Worm (Caenorhabditis elegans): Measurements from ENCODE around the gene srbc-5.

The srbc-5 gene

ce11 chrV:3279138-3279537, 19.0 kb downstream of the srbc-5 start:
- no peak for TF ChIP-seq lin-13 (tag; optimal IDR thresholded peaks at IDR 0.05)
- TF ChIP-seq tbx-8 (GFP tag; optimal IDR thresholded peaks at IDR 0.05): no peak
- no peak for TF ChIP-seq elt-1 (tag; optimal IDR thresholded peaks at IDR 0.05; ENCODE audit: borderline replicate concordance, insufficient read depth)
- no peak for TF ChIP-seq flh-1 (GFP tag; optimal IDR thresholded peaks at IDR 0.05)
- TF ChIP-seq lsy-2 (tag; optimal IDR thresholded peaks at IDR 0.05): no peak
- no peak for TF ChIP-seq lin-32 (GFP tag; optimal IDR thresholded peaks at IDR 0.05)
- TF ChIP-seq unc-62 (GFP tag; optimal IDR thresholded peaks at IDR 0.05): no peak
- no peak for TF ChIP-seq sptf-1 (tag; optimal IDR thresholded peaks at IDR 0.05)
- no peak for TF ChIP-seq ceh-39 (tag; optimal IDR thresholded peaks at IDR 0.05)
- no peak for TF ChIP-seq unc-39 (tag; optimal IDR thresholded peaks at IDR 0.05)
- no peak for TF ChIP-seq ceh-83 (GFP tag; optimal IDR thresholded peaks at IDR 0.05)
- TF ChIP-seq hlh-1 (tag; optimal IDR thresholded peaks at IDR 0.05): no peak
- TF ChIP-seq pha-4 (tag; optimal IDR thresholded peaks at IDR 0.05): no peak
- TF ChIP-seq nhr-12 (tag; optimal IDR thresholded peaks at IDR 0.05): no peak

DNA sequence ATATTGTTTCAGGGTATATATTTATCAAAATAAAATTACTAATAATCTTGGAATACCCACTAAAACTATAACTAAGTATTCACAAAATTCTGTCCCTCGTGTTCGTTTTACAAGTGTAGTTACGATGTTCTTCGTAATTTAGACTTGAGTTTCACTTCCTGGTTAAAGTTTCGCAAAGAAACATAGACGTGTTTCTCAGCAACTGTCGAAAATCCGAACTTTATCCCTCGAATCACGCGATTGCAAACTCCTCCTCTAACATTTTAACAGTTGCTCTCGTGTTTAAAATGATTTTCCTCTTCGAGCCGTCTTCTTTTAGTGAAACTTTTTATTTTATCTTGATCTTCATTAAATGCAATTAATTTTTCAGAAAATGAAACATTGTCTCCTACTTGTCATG, 19.8 kb downstream of the srbc-5 start, which contains the start of gene T28A11.2:
T28A11.2 (plus strand) TSS at position 371 of the 400 bp plus-strand sequence.
- no peak for TF ChIP-seq drap-1 (GFP tag; optimal IDR thresholded peaks at IDR 0.05)
- TF ChIP-seq unc-62 (GFP tag; optimal IDR thresholded peaks at IDR 0.05): no peak
- TF ChIP-seq sptf-1 (tag; optimal IDR thresholded peaks at IDR 0.05): no peak
- TF ChIP-seq mls-2 (tag; optimal IDR thresholded peaks at IDR 0.05): no peak
- no peak for TF ChIP-seq bed-3 (GFP tag; optimal IDR thresholded peaks at IDR 0.05)
- TF ChIP-seq elt-1 (tag; optimal IDR thresholded peaks at IDR 0.05; ENCODE audit: borderline replicate concordance, insufficient read depth): no peak
- TF ChIP-seq snpc-4 (tag; optimal IDR thresholded peaks at IDR 0.05): no peak
- TF ChIP-seq sem-2 (GFP tag; optimal IDR thresholded peaks at IDR 0.05): no peak
- TF ChIP-seq ham-2 (GFP tag; optimal IDR thresholded peaks at IDR 0.05): no peak
- no peak for TF ChIP-seq ceh-43 (GFP tag; optimal IDR thresholded peaks at IDR 0.05)
- TF ChIP-seq lsy-2 (tag; optimal IDR thresholded peaks at IDR 0.05): no peak
- TF ChIP-seq mep-1 (tag; optimal IDR thresholded peaks at IDR 0.05): no peak
- TF ChIP-seq flh-1 (GFP tag; optimal IDR thresholded peaks at IDR 0.05): no peak
- TF ChIP-seq nhr-28 (tag; optimal IDR thresholded peaks at IDR 0.05): no peak
- TF ChIP-seq pha-4 (tag; optimal IDR thresholded peaks at IDR 0.05): no peak
- no peak for TF ChIP-seq hlh-1 (tag; optimal IDR thresholded peaks at IDR 0.05)
- no peak for TF ChIP-seq ces-1 (GFP tag; optimal IDR thresholded peaks at IDR 0.05)
- TF ChIP-seq nhr-237 (tag; optimal IDR thresholded peaks at IDR 0.05): no peak

- no peak for TF ChIP-seq tbx-8 (GFP tag; optimal IDR thresholded peaks at IDR 0.05)
- TF ChIP-seq hlh-1 (tag; optimal IDR thresholded peaks at IDR 0.05): no peak
- no peak for TF ChIP-seq ceh-43 (GFP tag; optimal IDR thresholded peaks at IDR 0.05)
- no peak for TF ChIP-seq sem-2 (GFP tag; optimal IDR thresholded peaks at IDR 0.05)
- TF ChIP-seq ceh-83 (GFP tag; optimal IDR thresholded peaks at IDR 0.05): no peak
- no peak for TF ChIP-seq ham-2 (GFP tag; optimal IDR thresholded peaks at IDR 0.05)
- TF ChIP-seq mep-1 (tag; optimal IDR thresholded peaks at IDR 0.05): no peak
- TF ChIP-seq ceh-39 (tag; optimal IDR thresholded peaks at IDR 0.05): no peak
- TF ChIP-seq ztf-11 (tag; optimal IDR thresholded peaks at IDR 0.05): no peak
Observed at ce11 chrV:3281523-3281922, 21.3 kb downstream of the srbc-5 start, which contains the start of gene T28A11.25. Gene T28A11.25, plus strand, starts transcription at chrV:3281823.

DNA sequence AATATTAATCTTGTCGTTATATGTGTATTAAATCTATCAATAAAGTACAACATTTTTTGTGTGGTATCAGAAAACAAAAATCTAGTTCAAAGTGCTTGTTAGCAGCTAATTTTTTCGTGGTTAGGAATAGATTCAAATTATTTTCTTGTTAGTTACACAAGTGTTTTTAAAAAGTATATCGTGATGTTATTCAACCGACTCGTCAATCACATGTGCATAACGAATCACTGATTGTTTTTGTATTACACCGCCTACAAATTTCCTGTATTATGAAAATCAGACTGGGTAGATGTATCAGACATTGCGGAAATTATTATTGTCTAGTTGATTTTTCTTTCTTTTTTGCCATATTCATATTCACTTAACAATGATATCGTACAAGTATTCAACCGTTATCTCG, 22.8 kb downstream of the srbc-5 start, which contains the start of gene str-64:
str-64 (plus strand) TSS at position 301 of the 400 bp plus-strand sequence.
- TF ChIP-seq lsy-2 (tag; optimal IDR thresholded peaks at IDR 0.05) (no peak), flh-1 (GFP tag; optimal IDR thresholded peaks at IDR 0.05) (no peak), nhr-28 (tag; optimal IDR thresholded peaks at IDR 0.05) (no peak), unc-39 (tag; optimal IDR thresholded peaks at IDR 0.05) (no peak), sem-2 (GFP tag; optimal IDR thresholded peaks at IDR 0.05) (no peak), mab-5 (tag; optimal IDR thresholded peaks at IDR 0.05) (no peak), ces-1 (GFP tag; optimal IDR thresholded peaks at IDR 0.05) (no peak), cnd-1 (tag; optimal IDR thresholded peaks at IDR 0.05) (no peak), ceh-39 (tag; optimal IDR thresholded peaks at IDR 0.05) (no peak), tbx-8 (GFP tag; optimal IDR thresholded peaks at IDR 0.05) (no peak), ham-2 (GFP tag; optimal IDR thresholded peaks at IDR 0.05) (no peak), unc-120 (tag; optimal IDR thresholded peaks at IDR 0.05; ENCODE audit: poor library complexity, severe bottlenecking) (no peak), nhr-237 (tag; optimal IDR thresholded peaks at IDR 0.05) (no peak), lin-13 (tag; optimal IDR thresholded peaks at IDR 0.05) (no peak), ceh-43 (GFP tag; optimal IDR thresholded peaks at IDR 0.05) (no peak), hlh-1 (tag; optimal IDR thresholded peaks at IDR 0.05) (no peak), lin-32 (GFP tag; optimal IDR thresholded peaks at IDR 0.05) (no peak), elt-1 (tag; optimal IDR thresholded peaks at IDR 0.05; ENCODE audit: borderline replicate concordance, insufficient read depth) (no peak)

DNA sequence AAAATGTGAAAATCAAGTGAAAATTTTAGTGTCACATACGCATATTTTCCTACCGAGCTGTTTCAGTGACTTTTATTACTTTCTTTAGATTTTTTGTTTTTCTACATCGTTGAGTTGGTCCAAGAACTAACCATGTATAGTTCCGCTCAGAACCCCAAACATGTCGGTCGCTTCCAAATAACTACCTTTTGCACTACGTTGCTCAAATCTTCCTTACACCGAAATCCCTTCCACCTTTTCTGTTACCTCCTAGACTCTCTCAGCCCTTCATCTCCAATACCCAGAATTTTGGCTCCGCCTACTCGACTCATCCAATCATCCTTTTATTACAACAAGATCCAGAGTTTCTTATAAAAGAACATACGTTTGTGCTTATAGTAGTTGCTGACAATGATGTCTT, 24.5 kb downstream of the srbc-5 start, which contains the start of gene F35F10.5:
F35F10.5 (plus strand) TSS at position 301 of the 400 bp plus-strand sequence.
- TF ChIP-seq sptf-1 (tag; optimal IDR thresholded peaks at IDR 0.05) (no peak), drap-1 (GFP tag; optimal IDR thresholded peaks at IDR 0.05) (no peak), tbx-8 (GFP tag; optimal IDR thresholded peaks at IDR 0.05) (no peak), unc-62 (GFP tag; optimal IDR thresholded peaks at IDR 0.05) (no peak), nhr-76 (tag; optimal IDR thresholded peaks at IDR 0.05) (no peak), mab-5 (tag; optimal IDR thresholded peaks at IDR 0.05) (no peak), snpc-4 (tag; optimal IDR thresholded peaks at IDR 0.05) (no peak), elt-1 (tag; optimal IDR thresholded peaks at IDR 0.05; ENCODE audit: borderline replicate concordance, insufficient read depth) (no peak), sem-2 (GFP tag; optimal IDR thresholded peaks at IDR 0.05) (no peak), pha-4 (tag; optimal IDR thresholded peaks at IDR 0.05) (no peak), ham-2 (GFP tag; optimal IDR thresholded peaks at IDR 0.05) (no peak), nhr-2 (tag; optimal IDR thresholded peaks at IDR 0.05) (no peak), flh-1 (GFP tag; optimal IDR thresholded peaks at IDR 0.05) (no peak), zip-8 (tag; optimal IDR thresholded peaks at IDR 0.05) (no peak), lsy-2 (tag; optimal IDR thresholded peaks at IDR 0.05) (no peak)

All from whole organism, mixed stage, embryonic.